Worm (Caenorhabditis elegans): Measurements from ENCODE around the gene cpsf-3.

Gene cpsf-3

ce11 chrIV:13236485-13236884 lies 46.2 kb downstream of the cpsf-3 start, which contains the start of gene pwp-1:
pwp-1 (minus strand) TSS chrIV:13236585.
- no peak for TF ChIP-seq cebp-2 (GFP tag; IDR thresholded peaks at IDR 0.05)
- no peak for TF ChIP-seq F55B11.4 (tag; optimal IDR thresholded peaks at IDR 0.05; ENCODE audit: borderline replicate concordance, insufficient read depth)
- no peak for TF ChIP-seq snpc-1.1 (tag; optimal IDR thresholded peaks at IDR 0.05; ENCODE audit: insufficient read depth)
- no peak for TF ChIP-seq tbp1 (GFP tag; optimal IDR thresholded peaks at IDR 0.05)
- no peak for TF ChIP-seq bed-1 (GFP tag; IDR thresholded peaks at IDR 0.05)
- TF ChIP-seq nfya-1 (tag; optimal IDR thresholded peaks at IDR 0.05; ENCODE audit: borderline replicate concordance, insufficient read depth), result no peak

DNA sequence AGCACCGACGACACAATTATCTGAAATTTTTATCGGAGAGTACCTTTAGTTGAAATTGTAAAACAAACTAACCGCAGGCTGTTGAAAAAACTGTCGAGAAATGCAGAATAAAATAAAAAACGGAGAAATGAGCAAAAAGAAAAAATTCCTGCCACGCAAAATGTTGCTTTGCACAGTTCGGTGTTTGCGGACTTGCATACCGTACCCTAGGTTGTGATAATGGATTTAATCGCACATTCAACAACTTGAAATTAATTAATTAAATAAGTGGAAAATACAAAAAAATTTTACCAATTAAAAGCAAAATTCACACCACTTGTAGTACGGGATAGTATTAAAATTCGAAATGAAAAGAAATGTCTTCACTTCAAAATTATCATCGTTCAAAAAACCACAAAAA lies 51.3 kb downstream of the cpsf-3 start:
- TF ChIP-seq nhr-179 (tag; optimal IDR thresholded peaks at IDR 0.05) (no peak), K11D2.4 (GFP tag; IDR thresholded peaks at IDR 0.05) (no peak), ztf-25 (GFP tag; IDR thresholded peaks at IDR 0.05) (no peak), ceh-27 (GFP tag; optimal IDR thresholded peaks at IDR 0.05) (no peak), dpff-1 (tag; optimal IDR thresholded peaks at IDR 0.05) (no peak), attf-6 (GFP tag; IDR thresholded peaks at IDR 0.05) (no peak), Y67H2A.10 (GFP tag; conservative IDR thresholded peaks at IDR 0.05) (no peak), madf-8 (GFP tag; conservative IDR thresholded peaks at IDR 0.05) (no peak), B0336.3 (GFP tag; IDR thresholded peaks at IDR 0.05) (no peak), hmg-20 (GFP tag; IDR thresholded peaks at IDR 0.05) (no peak), F37B4.10 (GFP tag; IDR thresholded peaks at IDR 0.05) (no peak), ztf-18 (tag; optimal IDR thresholded peaks at IDR 0.05) (no peak), nfya-2 (GFP tag; IDR thresholded peaks at IDR 0.05) (no peak), F57A8.1 (GFP tag; optimal IDR thresholded peaks at IDR 0.05) (no peak), aptf-2 (GFP tag; conservative IDR thresholded peaks at IDR 0.05) (no peak), snpc-4 (GFP tag; optimal IDR thresholded peaks at IDR 0.05) (no peak), snpc-4 (tag; optimal IDR thresholded peaks at IDR 0.05) (no peak)
